Fruit fly (Drosophila melanogaster) whole organism, wandering third instar larva: ENCODE results near the gene MSAmiP.

Experiments used
- Abd-B ChIP-seq: fragments of >200 bp; optimal IDR thresholded peaks from 2 replicates; lab custom pipeline; 2017; ENCODE audit warnings: missing biosample characterization, missing genetic modification characterization
- Dfd ChIP-seq: fragments of >200 bp; optimal IDR thresholded peaks from 2 replicates; lab custom pipeline; 2017; ENCODE audit warnings: missing biosample characterization, missing genetic modification characterization
- Myc ChIP-seq: fragments of >200 bp; optimal IDR thresholded peaks from 2 replicates; lab custom pipeline; 2017
- brk ChIP-seq: fragments of 200-800 bp; sonication (Bioruptor generic); optimal IDR thresholded peaks from 2 replicates; lab custom pipeline; 2016; ENCODE audit warnings: missing biosample characterization, mild to moderate bottlenecking, missing genetic modification characterization
- dl ChIP-seq, 2 experiments: fragments of 175-275, 200-275 bp in 1 of 2; fragments of 200-275 bp in 1 of 2; sonication (Bioruptor generic); optimal IDR thresholded peaks; lab custom pipeline; 2018; ENCODE audit warnings: mild to moderate bottlenecking in 2 of 2, missing biosample characterization in 2 of 2, missing genetic modification characterization in 2 of 2, moderate library complexity in 2 of 2; ENCODE audit not compliant: partially characterized antibody in 2 of 2, insufficient read depth in 1 of 2
- dmrt93B ChIP-seq: fragments of 200-800 bp; sonication (Bioruptor generic); optimal IDR thresholded peaks from 2 replicates; lab custom pipeline; 2018; ENCODE audit warnings: missing biosample characterization, mild to moderate bottlenecking, missing genetic modification characterization
- fru ChIP-seq: fragments of 200-800 bp; sonication (Bioruptor generic); optimal IDR thresholded peaks from 3 replicates; lab custom pipeline; 2016; ENCODE audit warnings: missing biosample characterization, mild to moderate bottlenecking, missing genetic modification characterization
- h ChIP-seq: fragments of 200-800 bp; sonication (Bioruptor generic); optimal IDR thresholded peaks from 3 replicates; lab custom pipeline; 2016; ENCODE audit warnings: missing biosample characterization, mild to moderate bottlenecking, missing genetic modification characterization
- pan ChIP-seq: fragments of >200 bp; optimal IDR thresholded peaks from 2 replicates; lab custom pipeline; 2017
- sv ChIP-seq: fragments of 200-800 bp; sonication (Bioruptor generic); optimal IDR thresholded peaks from 3 replicates; lab custom pipeline; 2016; ENCODE audit warnings: missing biosample characterization, missing genetic modification characterization

DNA sequence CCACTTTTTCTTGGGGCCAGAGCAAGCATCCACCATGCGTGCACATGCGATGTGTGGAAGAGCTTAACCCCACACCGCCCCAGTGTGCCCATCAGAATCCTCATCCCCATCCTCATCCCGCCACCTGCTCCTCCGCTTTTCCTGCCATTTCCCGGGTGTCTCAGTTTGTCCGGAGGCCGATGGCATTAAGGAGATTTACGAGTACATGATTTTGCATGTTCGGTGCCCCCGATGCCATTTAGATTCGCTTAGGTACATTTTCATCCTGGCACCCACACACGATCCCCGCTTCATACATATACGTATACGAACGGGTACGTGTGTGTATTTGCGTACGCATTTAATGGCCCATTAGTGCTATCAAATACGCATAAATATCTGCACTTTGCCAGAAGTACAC lies 108.7 kb downstream of the MSAmiP start:
- TF ChIP-seq Dfd (GFP tag; lab: Kevin White, UChicago) = no peak
- TF ChIP-seq dmrt93B (GFP tag; lab: Kevin White, UChicago) = no peak
- no peak for TF ChIP-seq sv (GFP tag; lab: Kevin White, UChicago)
- no peak for TF ChIP-seq Abd-B (GFP tag; lab: Kevin White, UChicago)
- no peak for TF ChIP-seq fru (GFP tag; lab: Kevin White, UChicago)
- no peak for TF ChIP-seq h (GFP tag; lab: Kevin White, UChicago)
- TF ChIP-seq pan (lab: Kevin White, UChicago) = no peak
- TF ChIP-seq brk = no peak
- no peak for TF ChIP-seq Myc (lab: Kevin White, UChicago)
- no peak for TF ChIP-seq dl (GFP tag; optimal IDR thresholded peaks at IDR 0.05; lab: Kevin White, UChicago; ENCODE audit: insufficient read depth in 1 of 2, partially characterized antibody in 2 of 2)
